Worm (Caenorhabditis elegans) whole organism, L2 larva: ENCODE results near the gene hlh-29.

ENCODE experiments used
- C34F6.9 ChIP-seq: fragments of 150-350 bp; optimal IDR thresholded peaks from 2 replicates; lab custom pipeline; 2014; ENCODE audit warnings: missing biosample characterization, missing genetic modification characterization
- F13H6.1 ChIP-seq: sonication (generic microtip); optimal IDR thresholded peaks from 2 replicates; lab custom pipeline; 2016; ENCODE audit warnings: missing genetic modification characterization, missing compliant biosample characterization
- R02D3.7 ChIP-seq: fragments of 150-350 bp; optimal IDR thresholded peaks from 2 replicates; lab custom pipeline; 2014; ENCODE audit warnings: missing biosample characterization, missing genetic modification characterization
- Y55F3AM.14 ChIP-seq: fragments of 200-800 bp; sonication (Bioruptor generic); optimal IDR thresholded peaks from 2 replicates; lab custom pipeline; 2018; ENCODE audit warnings: mild to moderate bottlenecking, missing genetic modification characterization, missing compliant biosample characterization
- ZK546.5 ChIP-seq: sonication (generic microtip); optimal IDR thresholded peaks from 2 replicates; lab custom pipeline; 2017; ENCODE audit warnings: missing biosample characterization, missing genetic modification characterization
- alr-1 ChIP-seq: fragments of 150-350 bp; optimal IDR thresholded peaks from 2 replicates; lab custom pipeline; 2014; ENCODE audit warnings: missing biosample characterization, missing genetic modification characterization
- aly-2 ChIP-seq: fragments of 150-350 bp; optimal IDR thresholded peaks from 2 replicates; lab custom pipeline; 2014; ENCODE audit warnings: missing biosample characterization, missing genetic modification characterization
- ama-1 ChIP-seq: fragments of 150-350 bp; optimal IDR thresholded peaks from 2 replicates; lab custom pipeline; 2018; ENCODE audit warnings: inconsistent platforms
- blmp-1 ChIP-seq: sonication (generic microtip); optimal IDR thresholded peaks from 2 replicates; lab custom pipeline; 2017; ENCODE audit warnings: missing genetic modification characterization, mild to moderate bottlenecking, missing compliant biosample characterization, antibody characterized with exemption, moderate library complexity; ENCODE audit not compliant: insufficient read depth
- ceh-16 ChIP-seq: fragments of 150-350 bp; optimal IDR thresholded peaks from 2 replicates; lab custom pipeline; 2014; ENCODE audit warnings: missing biosample characterization, missing genetic modification characterization
- ceh-82 ChIP-seq: fragments of 150-350 bp; optimal IDR thresholded peaks from 2 replicates; lab custom pipeline; 2014; ENCODE audit warnings: missing biosample characterization, missing genetic modification characterization
- crh-2 ChIP-seq: sonication (generic microtip); optimal IDR thresholded peaks from 2 replicates; lab custom pipeline; 2017; ENCODE audit warnings: missing biosample characterization, missing genetic modification characterization
- dmd-4 ChIP-seq: sonication (generic microtip); optimal IDR thresholded peaks from 2 replicates; lab custom pipeline; 2017; ENCODE audit warnings: missing biosample characterization, missing genetic modification characterization
- egl-27 ChIP-seq: sonication (generic microtip); optimal IDR thresholded peaks from 3 replicates; lab custom pipeline; 2017; ENCODE audit warnings: missing biosample characterization, missing genetic modification reagents, missing genetic modification characterization
- elt-1 ChIP-seq: fragments of 150-350 bp; optimal IDR thresholded peaks from 2 replicates; lab custom pipeline; 2014; ENCODE audit warnings: missing biosample characterization, missing genetic modification characterization
- elt-3 ChIP-seq: sonication (generic microtip); optimal IDR thresholded peaks from 2 replicates; lab custom pipeline; 2017; ENCODE audit warnings: missing biosample characterization, missing genetic modification characterization
- fos-1 ChIP-seq: fragments of 150-350 bp; optimal IDR thresholded peaks from 2 replicates; lab custom pipeline; 2014; ENCODE audit warnings: missing biosample characterization, missing genetic modification characterization
- gmeb-1 ChIP-seq: fragments of 150-350 bp; optimal IDR thresholded peaks from 2 replicates; lab custom pipeline; 2014; ENCODE audit warnings: missing biosample characterization, missing genetic modification characterization
- lin-11 ChIP-seq: fragments of 150-350 bp; sonication (generic microtip); optimal IDR thresholded peaks from 2 replicates; lab custom pipeline; 2014; ENCODE audit warnings: missing biosample characterization, missing genetic modification characterization, inconsistent platforms, mixed read lengths
- lin-13 ChIP-seq: fragments of 150-350 bp; optimal IDR thresholded peaks from 2 replicates; lab custom pipeline; 2014; ENCODE audit warnings: missing biosample characterization, missing genetic modification reagents, missing genetic modification characterization
- lin-39 ChIP-seq: fragments of 150-350 bp; optimal IDR thresholded peaks from 2 replicates; lab custom pipeline; 2014; ENCODE audit warnings: missing biosample characterization, missing genetic modification reagents, missing genetic modification characterization
- lsy-2 ChIP-seq, 2 experiments: fragments of 150-350 bp in 1 of 2; sonication (generic microtip) in 1 of 2; optimal IDR thresholded peaks; 2 replicates each; lab custom pipeline; 2014 to 2017; ENCODE audit warnings: missing biosample characterization in 2 of 2, missing genetic modification characterization in 2 of 2
- mab-5 ChIP-seq: fragments of 150-350 bp; optimal IDR thresholded peaks from 2 replicates; lab custom pipeline; 2014; ENCODE audit warnings: missing biosample characterization, missing genetic modification characterization
- mbf-1 ChIP-seq: sonication (generic microtip); optimal IDR thresholded peaks from 2 replicates; lab custom pipeline; 2017; ENCODE audit warnings: missing biosample characterization, missing genetic modification characterization
- mdl-1 ChIP-seq, 2 experiments: fragments of 150-350 bp in 1 of 2; sonication (generic microtip) in 1 of 2; optimal IDR thresholded peaks; 2 replicates each; lab custom pipeline; 2017; ENCODE audit warnings: missing biosample characterization in 2 of 2, missing genetic modification characterization in 2 of 2
- nhr-10 ChIP-seq: sonication (generic microtip); optimal IDR thresholded peaks from 2 replicates; lab custom pipeline; 2017; ENCODE audit warnings: missing biosample characterization, missing genetic modification characterization
- nhr-11 ChIP-seq: fragments of 150-350 bp; optimal IDR thresholded peaks from 2 replicates; lab custom pipeline; 2014; ENCODE audit warnings: missing biosample characterization, missing genetic modification characterization
- nhr-12 ChIP-seq: fragments of 150-350 bp; optimal IDR thresholded peaks from 2 replicates; lab custom pipeline; 2014; ENCODE audit warnings: missing biosample characterization, missing genetic modification characterization
- nhr-129 ChIP-seq: fragments of 150-350 bp; optimal IDR thresholded peaks from 2 replicates; lab custom pipeline; 2014; ENCODE audit warnings: missing biosample characterization, missing genetic modification characterization
- nhr-21 ChIP-seq: fragments of 150-350 bp; optimal IDR thresholded peaks from 2 replicates; lab custom pipeline; 2014; ENCODE audit warnings: missing biosample characterization, missing genetic modification characterization
- nhr-23 ChIP-seq: fragments of 150-350 bp; optimal IDR thresholded peaks from 2 replicates; lab custom pipeline; 2014; ENCODE audit warnings: missing biosample characterization, missing genetic modification reagents, missing genetic modification characterization
- nhr-237 ChIP-seq: fragments of 150-350 bp; optimal IDR thresholded peaks from 2 replicates; lab custom pipeline; 2014; ENCODE audit warnings: missing biosample characterization, missing genetic modification characterization
- nhr-25 ChIP-seq: fragments of 150-350 bp; sonication (generic microtip); optimal IDR thresholded peaks from 3 replicates; lab custom pipeline; 2014; ENCODE audit warnings: missing biosample characterization, missing genetic modification characterization
- nhr-6 ChIP-seq: fragments of 150-350 bp; optimal IDR thresholded peaks from 2 replicates; lab custom pipeline; 2014; ENCODE audit warnings: missing biosample characterization, missing genetic modification characterization
- nhr-77 ChIP-seq: fragments of 150-350 bp; optimal IDR thresholded peaks from 2 replicates; lab custom pipeline; 2014; ENCODE audit warnings: missing biosample characterization, missing genetic modification characterization
- peb-1 ChIP-seq: fragments of 150-350 bp; optimal IDR thresholded peaks from 2 replicates; lab custom pipeline; 2014; ENCODE audit warnings: missing biosample characterization, missing genetic modification characterization
- sem-4 ChIP-seq: fragments of 150-350 bp; optimal IDR thresholded peaks from 2 replicates; lab custom pipeline; 2014; ENCODE audit warnings: missing biosample characterization, missing genetic modification reagents, missing genetic modification characterization
- skn-1 ChIP-seq: sonication (generic microtip); optimal IDR thresholded peaks from 2 replicates; lab custom pipeline; 2017; ENCODE audit warnings: missing biosample characterization, missing genetic modification characterization
- sma-3 ChIP-seq: sonication (generic microtip); optimal IDR thresholded peaks from 2 replicates; lab custom pipeline; 2016; ENCODE audit warnings: missing genetic modification reagents, missing genetic modification characterization, missing compliant biosample characterization
- sma-9 ChIP-seq, 2 experiments: fragments of 150-350 bp in 1 of 2; sonication (generic microtip) in 1 of 2; optimal IDR thresholded peaks; 2 replicates each; lab custom pipeline; 2014 to 2016; ENCODE audit warnings: missing genetic modification characterization in 2 of 2, mild to moderate bottlenecking in 1 of 2, missing biosample characterization in 1 of 2, missing compliant biosample characterization in 1 of 2, missing genetic modification reagents in 1 of 2, moderate library complexity in 1 of 2
- snpc-4 ChIP-seq: fragments of 150-350 bp; optimal IDR thresholded peaks from 2 replicates; lab custom pipeline; 2014; ENCODE audit warnings: missing biosample characterization, missing genetic modification characterization
- unc-39 ChIP-seq: fragments of 150-350 bp; optimal IDR thresholded peaks from 2 replicates; lab custom pipeline; 2014; ENCODE audit warnings: missing biosample characterization, missing genetic modification characterization
- unc-55 ChIP-seq: fragments of 150-350 bp; sonication (generic microtip); optimal IDR thresholded peaks from 3 replicates; lab custom pipeline; 2014; ENCODE audit warnings: missing biosample characterization, missing genetic modification reagents, missing genetic modification characterization
- unc-62 ChIP-seq: fragments of 150-350 bp; optimal IDR thresholded peaks from 2 replicates; lab custom pipeline; 2014; ENCODE audit warnings: missing biosample characterization, missing genetic modification reagents, missing genetic modification characterization
- zag-1 ChIP-seq: fragments of 150-350 bp; optimal IDR thresholded peaks from 2 replicates; lab custom pipeline; 2014; ENCODE audit warnings: missing biosample characterization, missing genetic modification characterization
- ztf-1 ChIP-seq: fragments of 200-800 bp; sonication (Bioruptor generic); conservative IDR thresholded peaks from 2 replicates; pipeline ENCODE4 v1.3.6; 2022; ENCODE audit warnings: missing genetic modification characterization, missing compliant biosample characterization
- ztf-11 ChIP-seq: sonication (generic microtip); optimal IDR thresholded peaks from 2 replicates; lab custom pipeline; 2017; ENCODE audit warnings: missing biosample characterization, missing genetic modification characterization
- ztf-4 ChIP-seq: fragments of 150-350 bp; optimal IDR thresholded peaks from 2 replicates; lab custom pipeline; 2014; ENCODE audit warnings: missing biosample characterization, missing genetic modification characterization

hlh-29 gene

DNA sequence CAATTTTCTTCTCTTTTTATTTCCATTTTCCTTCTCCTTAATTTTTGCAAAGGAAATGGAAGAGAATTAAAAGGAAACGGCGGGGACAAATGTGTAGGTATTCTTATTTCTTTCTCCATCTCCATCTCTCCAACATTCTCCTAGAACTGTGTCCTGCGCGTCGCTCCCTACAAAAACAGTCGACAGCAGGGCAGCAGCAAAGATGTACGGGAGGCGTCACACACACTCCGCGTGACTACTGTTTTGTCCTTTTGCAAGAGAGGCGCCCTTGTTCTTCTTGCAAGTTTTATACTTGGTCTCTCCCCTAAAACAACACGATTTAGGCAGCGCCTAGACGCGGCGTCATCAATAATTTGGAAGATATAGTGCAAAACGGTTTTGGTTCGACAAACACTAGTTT is 8.5 kb downstream of the hlh-29 start:
- TF ChIP-seq nhr-129 (tag; lab: Kevin White, UChicago) (no peak), dmd-4 (tag; lab: Kevin White, UChicago) (no peak), elt-3 (tag; lab: Kevin White, UChicago) (no peak), ceh-82 (no peak), nhr-23 (tag; lab: Kevin White, UChicago) (no peak), nhr-11 (no peak), mdl-1 (tag; optimal IDR thresholded peaks at IDR 0.05; lab: Kevin White, UChicago) (peak; percentile 28 to 46), snpc-4 (tag; lab: Kevin White, UChicago) (no peak), lin-11 (no peak), lin-13 (GFP tag; lab: Kevin White, UChicago) (no peak), mab-5 (tag; lab: Kevin White, UChicago) (no peak), fos-1 (peak; percentile 21), nhr-12 (tag; lab: Kevin White, UChicago) (no peak), crh-2 (tag; lab: Kevin White, UChicago) (no peak), egl-27 (no peak), lsy-2 (tag; optimal IDR thresholded peaks at IDR 0.05; lab: Kevin White, UChicago) (no peak), sma-3 (GFP tag; lab: Kevin White, UChicago) (peak; percentile 56), alr-1 (tag; lab: Kevin White, UChicago) (no peak), Y55F3AM.14 (no peak), nhr-21 (tag; lab: Kevin White, UChicago) (peak; percentile 54), mbf-1 (tag; lab: Kevin White, UChicago) (no peak), aly-2 (tag; lab: Kevin White, UChicago) (no peak), zag-1 (tag; lab: Kevin White, UChicago) (no peak), C34F6.9 (tag; lab: Kevin White, UChicago) (no peak), ceh-16 (tag; lab: Kevin White, UChicago) (peak; percentile 17), nhr-77 (no peak), nhr-25 (tag; lab: Kevin White, UChicago) (peak; percentile 62), unc-62 (no peak), unc-39 (tag; lab: Kevin White, UChicago) (no peak), peb-1 (tag; lab: Kevin White, UChicago) (no peak), nhr-10 (tag; lab: Kevin White, UChicago) (no peak), lin-39 (no peak), skn-1 (tag; lab: Kevin White, UChicago) (no peak), ztf-4 (no peak), gmeb-1 (tag; lab: Kevin White, UChicago) (no peak), ama-1 (lab: Kevin White, UChicago) (no peak), blmp-1 (tag; lab: Kevin White, UChicago) (no peak), nhr-237 (tag; lab: Kevin White, UChicago) (no peak), R02D3.7 (no peak), ZK546.5 (tag; lab: Kevin White, UChicago) (no peak), elt-1 (tag; lab: Kevin White, UChicago) (no peak), sma-9 (GFP tag; optimal IDR thresholded peaks at IDR 0.05; lab: Kevin White, UChicago) (peak; percentile 21), sma-9 (tag; optimal IDR thresholded peaks at IDR 0.05; lab: Kevin White, UChicago) (no peak), ztf-1 (GFP tag; lab: Robert Waterston, UW) (no peak), F13H6.1 (no peak), sem-4 (tag; lab: Kevin White, UChicago) (no peak), ztf-11 (tag; lab: Kevin White, UChicago) (no peak), unc-55 (GFP tag; lab: Kevin White, UChicago) (no peak), nhr-6 (tag; lab: Kevin White, UChicago) (no peak)
